Worm (Caenorhabditis elegans) whole organism, young adult: Measurements from ENCODE around the gene F11A5.16.

ENCODE experiments used
- F57C9.4 ChIP-seq: sonication (generic microtip); optimal IDR thresholded peaks from 2 replicates; lab custom pipeline; 2017; ENCODE audit warnings: mild to moderate bottlenecking, missing genetic modification characterization, missing compliant biosample characterization
- dpff-1 ChIP-seq: sonication (generic microtip); optimal IDR thresholded peaks from 2 replicates; lab custom pipeline; 2017; ENCODE audit warnings: mild to moderate bottlenecking, missing genetic modification characterization, missing compliant biosample characterization
- dpl-1 ChIP-seq: fragments of 150-350 bp; optimal IDR thresholded peaks from 2 replicates; lab custom pipeline; 2014; ENCODE audit warnings: missing biosample characterization, missing genetic modification reagents, missing genetic modification characterization
- mcd-1 ChIP-seq: fragments of 200-800 bp; sonication (Bioruptor generic); IDR thresholded peaks from 2 replicates; pipeline ENCODE4 v1.3.6; 2022; ENCODE audit warnings: missing genetic modification reagents, missing genetic modification characterization, missing compliant biosample characterization
- rpc-1 ChIP-seq, 2 experiments: fragments of 150-350 bp in 1 of 2; sonication (generic microtip) in 1 of 2; optimal IDR thresholded peaks; 2 replicates each; lab custom pipeline; 2014 to 2018; ENCODE audit warnings: missing biosample characterization in 1 of 2, missing genetic modification characterization in 1 of 2, missing genetic modification reagents in 1 of 2, missing genotype in 1 of 2
- somi-1 ChIP-seq: fragments of 200-800 bp; sonication (Bioruptor generic); optimal IDR thresholded peaks from 2 replicates; lab custom pipeline; 2018; ENCODE audit warnings: mild to moderate bottlenecking, missing genetic modification characterization, missing compliant biosample characterization
- unc-130 ChIP-seq: sonication (generic microtip); optimal IDR thresholded peaks from 2 replicates; lab custom pipeline; 2016; ENCODE audit warnings: missing genetic modification reagents, missing genetic modification characterization, missing compliant biosample characterization

DNA sequence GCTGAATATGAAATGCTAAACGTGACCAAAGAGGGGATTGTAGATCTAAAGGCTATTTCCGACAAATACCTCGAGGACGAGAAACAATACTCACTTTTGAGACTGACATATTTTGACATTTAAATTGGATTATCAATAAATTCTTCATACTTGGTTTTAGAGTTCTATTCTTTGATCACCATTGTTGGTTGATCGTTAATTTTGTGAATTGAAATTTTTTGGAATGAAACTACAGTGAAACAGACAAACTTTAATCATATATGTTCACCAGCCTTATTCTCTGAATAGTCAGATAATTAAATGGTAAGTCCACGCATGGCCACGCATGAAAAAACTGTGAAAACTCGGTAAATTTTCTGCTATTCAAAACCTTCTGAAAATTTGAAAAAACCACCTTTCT is 8.1 kb upstream of the F11A5.16 start, which contains the start of gene F11A5.18:
- TF ChIP-seq unc-130 (GFP tag; lab: Kevin White, UChicago) (no peak), rpc-1 (optimal IDR thresholded peaks at IDR 0.05; lab: Kevin White, UChicago) (no peak), rpc-1 (tag; optimal IDR thresholded peaks at IDR 0.05; lab: Kevin White, UChicago) (no peak), dpff-1 (no peak), mcd-1 (GFP tag; lab: Robert Waterston, UW) (no peak), dpl-1 (GFP tag; lab: Kevin White, UChicago) (no peak), somi-1 (GFP tag; lab: Kevin White, UChicago) (no peak), F57C9.4 (tag; lab: Kevin White, UChicago) (no peak)
